Worm (Caenorhabditis elegans): ENCODE results near the gene C07G2.5.

Gene C07G2.5

ce11 chrIII:4505726-4506125, 6.9 kb upstream of the C07G2.5 start:
- TF ChIP-seq cebp-1 (GFP tag; IDR thresholded peaks at IDR 0.05) (no peak), cebp-1 (tag; optimal IDR thresholded peaks at IDR 0.05) (peak; percentile 46), ztf-3 (GFP tag; optimal IDR thresholded peaks at IDR 0.05) (no peak), ceh-27 (GFP tag; optimal IDR thresholded peaks at IDR 0.05) (peak; percentile 61), K12H6.12 (tag; optimal IDR thresholded peaks at IDR 0.05) (no peak), attf-6 (GFP tag; IDR thresholded peaks at IDR 0.05) (no peak), hmg-1.2 (GFP tag; IDR thresholded peaks at IDR 0.05) (no peak), attf-3 (GFP tag; conservative IDR thresholded peaks at IDR 0.05) (no peak), tlf-1 (GFP tag; optimal IDR thresholded peaks at IDR 0.05) (peak; percentile 25), snpc-3.4 (tag; optimal IDR thresholded peaks at IDR 0.05) (no peak)

ce11 chrIII:4504934-4505484, 6.2 kb upstream of the C07G2.5 start:
- TF ChIP-seq nhr-90 (tag; optimal IDR thresholded peaks at IDR 0.05), result no peak
- no peak for TF ChIP-seq unc-62 (GFP tag; optimal IDR thresholded peaks at IDR 0.05)
- no peak for TF ChIP-seq unc-130 (GFP tag; optimal IDR thresholded peaks at IDR 0.05)
- no peak for TF ChIP-seq dpl-1 (GFP tag; optimal IDR thresholded peaks at IDR 0.05)
- TF ChIP-seq madf-6 (GFP tag; IDR thresholded peaks at IDR 0.05), result no peak
- 0 out of 2 replicates have a peak, but pooled peaks have one; percentile 36 for TF ChIP-seq pbrm-1 (GFP tag; IDR thresholded peaks at IDR 0.05)

DNA sequence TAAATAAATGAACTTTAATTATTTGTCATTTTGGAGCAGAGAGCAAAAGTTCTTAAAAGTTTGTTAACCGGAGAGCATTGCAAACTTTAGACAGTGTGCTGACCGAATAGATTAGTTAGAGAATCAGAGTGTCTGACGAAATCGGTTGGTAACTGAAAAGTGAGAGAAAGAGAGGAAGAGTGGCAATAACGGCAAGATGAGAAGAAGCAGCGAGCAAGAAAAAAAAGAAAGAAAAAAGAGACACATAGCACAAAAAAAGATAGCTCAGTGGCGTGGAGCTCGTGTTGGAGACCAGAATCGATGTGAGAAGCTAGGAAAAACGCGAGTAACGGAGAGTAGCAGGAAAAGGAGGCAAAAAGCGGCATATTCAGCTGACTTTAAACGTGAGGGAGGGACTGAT, 5.5 kb upstream of the C07G2.5 start:
- no peak for TF ChIP-seq madf-3 (GFP tag; IDR thresholded peaks at IDR 0.05)
- no peak for TF ChIP-seq lin-26 (GFP tag; IDR thresholded peaks at IDR 0.05)
- no peak for TF ChIP-seq dpl-1 (GFP tag; optimal IDR thresholded peaks at IDR 0.05)
- TF ChIP-seq chd-7 (tag; optimal IDR thresholded peaks at IDR 0.05), result peak; percentile 36
- peak; percentile 14 for TF ChIP-seq K12H6.12 (tag; optimal IDR thresholded peaks at IDR 0.05)
- TF ChIP-seq cebp-2 (GFP tag; IDR thresholded peaks at IDR 0.05), result no peak
- peak; percentile 62 for TF ChIP-seq zfh-2 (GFP tag; conservative IDR thresholded peaks at IDR 0.05)
- peak; percentile 73 for TF ChIP-seq nhr-80 (tag; optimal IDR thresholded peaks at IDR 0.05)
- no peak for TF ChIP-seq mes-4 (tag; optimal IDR thresholded peaks at IDR 0.05)
- TF ChIP-seq B0035.1 (tag; optimal IDR thresholded peaks at IDR 0.05), result no peak
- TF ChIP-seq dox-1 (GFP tag; IDR thresholded peaks at IDR 0.05), result peak; percentile 51; the same call in 1 of the 2 replicates
- TF ChIP-seq lin-40 (tag; optimal IDR thresholded peaks at IDR 0.05), result peak; percentile 1
- no peak for TF ChIP-seq rec-8 (tag; optimal IDR thresholded peaks at IDR 0.05)
- TF ChIP-seq efl-1 (GFP tag; optimal IDR thresholded peaks at IDR 0.05), result no peak
- no peak for TF ChIP-seq ekl-4 (GFP tag; IDR thresholded peaks at IDR 0.05)
- peak; percentile 62 for TF ChIP-seq cebp-1 (GFP tag; IDR thresholded peaks at IDR 0.05)
- peak; percentile 87 for TF ChIP-seq cebp-1 (tag; optimal IDR thresholded peaks at IDR 0.05)
- no peak for TF ChIP-seq F23B12.7 (tag; optimal IDR thresholded peaks at IDR 0.05; ENCODE audit: insufficient read depth)
- no peak for TF ChIP-seq ztf-6 (GFP tag; IDR thresholded peaks at IDR 0.05)
- peak; percentile 27 for TF ChIP-seq atf-7 (tag; optimal IDR thresholded peaks at IDR 0.05)
- TF ChIP-seq attf-5 (GFP tag; optimal IDR thresholded peaks at IDR 0.05), result peak; percentile 33
- peak; percentile 45 for TF ChIP-seq hmg-1.2 (GFP tag; IDR thresholded peaks at IDR 0.05)
- no peak for TF ChIP-seq B0261.1 (tag; optimal IDR thresholded peaks at IDR 0.05)
- TF ChIP-seq bed-1 (GFP tag; IDR thresholded peaks at IDR 0.05), result no peak
- TF ChIP-seq mcd-1 (GFP tag; IDR thresholded peaks at IDR 0.05), result 0 out of 2 replicates have a peak, but pooled peaks have one; percentile 10
- no peak for TF ChIP-seq hsf-1 (GFP tag; IDR thresholded peaks at IDR 0.05)
- TF ChIP-seq pha-4 (tag; optimal IDR thresholded peaks at IDR 0.05), result no peak
- no peak for TF ChIP-seq nhr-120 (GFP tag; IDR thresholded peaks at IDR 0.05)
